Fruit fly (Drosophila melanogaster) whole organism, pupa: ENCODE results near the gene L2HGDH.

Source experiments
- CG13204 ChIP-seq: fragments of 200-800 bp; sonication (Bioruptor generic); optimal IDR thresholded peaks from 2 replicates; lab custom pipeline; 2018; ENCODE audit warnings: missing biosample characterization, mild to moderate bottlenecking, missing genetic modification characterization, moderate library complexity
- CG4496 ChIP-seq: fragments of 200-800 bp; sonication (Bioruptor generic); IDR thresholded peaks from 3 replicates; pipeline ENCODE4 v1.3.6; 2022; ENCODE audit warnings: missing biosample characterization, missing genetic modification characterization
- CG9948 ChIP-seq: fragments of 200-800 bp; sonication (Bioruptor generic); optimal IDR thresholded peaks from 2 replicates; lab custom pipeline; 2018; ENCODE audit warnings: missing biosample characterization, mild to moderate bottlenecking, missing genetic modification characterization, moderate library complexity
- D1 ChIP-seq: fragments of 200-800 bp; sonication (Bioruptor generic); optimal IDR thresholded peaks from 2 replicates; lab custom pipeline; 2018; ENCODE audit warnings: missing biosample characterization, mild to moderate bottlenecking, missing genetic modification characterization, moderate library complexity
- Snoo ChIP-seq: fragments of 200-800 bp; sonication (Bioruptor generic); optimal IDR thresholded peaks from 3 replicates; lab custom pipeline; 2017; ENCODE audit warnings: missing biosample characterization, mild to moderate bottlenecking, missing genetic modification characterization, inconsistent platforms
- fd96Ca ChIP-seq: fragments of 200-800 bp; sonication (Bioruptor generic); IDR thresholded peaks from 3 replicates; pipeline ENCODE4 v1.3.6; 2022; ENCODE audit warnings: missing biosample characterization, missing genetic modification characterization

DNA sequence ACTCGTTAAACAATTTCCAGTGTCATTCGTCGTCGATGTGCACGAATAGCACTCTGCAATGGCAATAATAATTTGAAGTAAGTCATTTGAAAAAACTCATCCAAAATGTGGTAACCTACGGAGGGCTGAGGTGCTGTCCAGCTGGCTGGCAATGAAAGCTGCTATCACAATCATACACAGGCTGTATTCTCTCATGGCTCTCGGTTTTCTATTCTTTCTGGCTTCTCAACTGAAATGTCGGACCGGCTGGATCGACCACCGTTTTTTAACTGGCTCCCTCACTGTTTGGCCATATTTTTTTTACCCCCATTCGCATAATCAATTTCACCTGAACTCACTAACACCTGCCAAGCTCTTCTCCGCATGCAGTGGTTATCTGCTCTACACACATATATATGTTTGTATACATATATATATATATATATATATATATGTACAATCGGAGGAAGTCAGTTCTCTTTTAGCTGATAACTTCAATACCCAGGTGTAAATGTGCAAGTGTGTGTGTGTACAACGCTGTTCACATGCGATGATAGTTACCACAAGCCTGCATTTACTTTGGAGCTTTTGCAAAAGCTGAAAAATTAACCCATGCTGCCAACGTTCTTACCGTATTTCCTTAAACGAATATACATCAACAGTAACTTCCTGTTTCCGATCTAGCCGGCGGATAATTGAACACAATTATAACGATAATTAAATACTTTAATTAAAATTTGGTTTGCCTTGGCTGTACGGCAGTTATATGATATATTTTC, 21.6 kb upstream of the L2HGDH start, which contains the start of gene CG10650:
- TF ChIP-seq Snoo (tag; lab: Kevin White, UChicago) (no peak), CG9948 (tag; lab: Kevin White, UChicago) (no peak), CG4496 (no peak), CG13204 (GFP tag; lab: Kevin White, UChicago) (no peak), fd96Ca (GFP tag; lab: Robert Waterston, UW) (no peak), D1 (tag; lab: Kevin White, UChicago) (no peak)
